Fruit fly (Drosophila melanogaster): ENCODE results near the gene chif.

- TF ChIP-seq Sin3A (optimal IDR thresholded peaks at IDR 0.05) (no peak), ttk (optimal IDR thresholded peaks at IDR 0.05) (no peak), insv (optimal IDR thresholded peaks at IDR 0.05) (no peak), psq (optimal IDR thresholded peaks at IDR 0.05) (no peak), h (optimal IDR thresholded peaks at IDR 0.05) (no peak)
These were observed 23.3 kb downstream of the chif start, which contains the start of gene mRpL4 for dm6 chr2L:16329102-16329520.
